Fruit fly (Drosophila melanogaster) whole organism, prepupa: ENCODE results near the gene Tlk.

Experiments used
- Blimp-1 ChIP-seq: fragments of 200-800 bp; sonication (Bioruptor generic); optimal IDR thresholded peaks from 3 replicates; lab custom pipeline; 2017; ENCODE audit warnings: missing biosample characterization, missing genetic modification characterization, mild to moderate bottlenecking, moderate library complexity, missing genetic modification reagents
- CG10631 ChIP-seq: fragments of 200-800 bp; sonication (Bioruptor generic); optimal IDR thresholded peaks from 2 replicates; lab custom pipeline; 2016; ENCODE audit warnings: missing biosample characterization, missing genetic modification characterization
- CG10669 ChIP-seq: fragments of 200-800 bp; sonication (Bioruptor generic); optimal IDR thresholded peaks from 3 replicates; lab custom pipeline; 2018; ENCODE audit warnings: missing biosample characterization, mild to moderate bottlenecking, missing genetic modification characterization, moderate library complexity
- CG11294 ChIP-seq: fragments of 200-800 bp; sonication (Bioruptor generic); IDR thresholded peaks from 2 replicates; pipeline ENCODE4 v1.3.6; 2022; ENCODE audit warnings: missing biosample characterization, missing genetic modification characterization
- CG11762 ChIP-seq: fragments of 200-800 bp; sonication (Bioruptor generic); optimal IDR thresholded peaks from 3 replicates; lab custom pipeline; 2016; ENCODE audit warnings: missing biosample characterization, missing genetic modification characterization; ENCODE audit not compliant: insufficient read depth
- CG15336 ChIP-seq: fragments of 200-800 bp; sonication (Bioruptor generic); IDR thresholded peaks from 2 replicates; pipeline ENCODE4 v1.3.6; 2022; ENCODE audit warnings: missing biosample characterization, missing genetic modification characterization
- CG1621 ChIP-seq: fragments of 200-800 bp; sonication (Bioruptor generic); optimal IDR thresholded peaks from 3 replicates; lab custom pipeline; 2018; ENCODE audit warnings: missing biosample characterization, mild to moderate bottlenecking, missing genetic modification characterization
- CG3032 ChIP-seq: fragments of 200-800 bp; optimal IDR thresholded peaks from 2 replicates; lab custom pipeline; 2019; ENCODE audit warnings: missing biosample characterization, mild to moderate bottlenecking, missing genetic modification characterization, moderate library complexity
- CG31627 ChIP-seq: fragments of 200-800 bp; sonication (Bioruptor generic); optimal IDR thresholded peaks from 3 replicates; lab custom pipeline; 2016; ENCODE audit warnings: missing biosample characterization, missing genetic modification characterization
- CG32006 ChIP-seq: fragments of 200-800 bp; sonication (Bioruptor generic); optimal IDR thresholded peaks from 3 replicates; lab custom pipeline; 2017; ENCODE audit warnings: missing biosample characterization, mild to moderate bottlenecking, missing genetic modification characterization
- CG34406 ChIP-seq: fragments of 200-800 bp; sonication (Bioruptor generic); optimal IDR thresholded peaks from 3 replicates; lab custom pipeline; 2016; ENCODE audit warnings: missing biosample characterization, missing genetic modification characterization
- CG3919 ChIP-seq: fragments of 200-800 bp; sonication (Bioruptor generic); optimal IDR thresholded peaks from 3 replicates; lab custom pipeline; 2016; ENCODE audit warnings: missing biosample characterization, missing genetic modification characterization
- CG4318 ChIP-seq: fragments of 200-800 bp; sonication (Bioruptor generic); optimal IDR thresholded peaks from 3 replicates; lab custom pipeline; 2017; ENCODE audit warnings: missing biosample characterization, mild to moderate bottlenecking, missing genetic modification characterization
- CG6163 ChIP-seq: fragments of 200-800 bp; sonication (Bioruptor generic); IDR thresholded peaks from 3 replicates; pipeline ENCODE4 v1.3.6; 2022; ENCODE audit warnings: missing biosample characterization, missing genetic modification characterization
- CG6276 ChIP-seq: fragments of 200-800 bp; sonication (Bioruptor generic); optimal IDR thresholded peaks from 2 replicates; lab custom pipeline; 2017; ENCODE audit warnings: missing biosample characterization, mild to moderate bottlenecking, missing genetic modification characterization
- CG6792 ChIP-seq: fragments of 200-800 bp; sonication (Bioruptor generic); optimal IDR thresholded peaks from 3 replicates; lab custom pipeline; 2016; ENCODE audit warnings: missing biosample characterization, missing genetic modification characterization
- CG6808 ChIP-seq: fragments of 200-800 bp; sonication (Bioruptor generic); optimal IDR thresholded peaks from 3 replicates; lab custom pipeline; 2017; ENCODE audit warnings: missing biosample characterization, missing genetic modification characterization, mild to moderate bottlenecking, moderate library complexity, missing genetic modification reagents
- CG6854 ChIP-seq: fragments of 200-800 bp; sonication (Bioruptor generic); optimal IDR thresholded peaks from 2 replicates; lab custom pipeline; 2017; ENCODE audit warnings: missing biosample characterization, mild to moderate bottlenecking, missing genetic modification characterization
- CG8119 ChIP-seq: fragments of 200-800 bp; sonication (Bioruptor generic); IDR thresholded peaks from 3 replicates; pipeline ENCODE4 v1.3.6; 2022; ENCODE audit warnings: missing biosample characterization, missing genetic modification characterization
- CG8319 ChIP-seq: fragments of 200-800 bp; sonication (Bioruptor generic); optimal IDR thresholded peaks from 3 replicates; lab custom pipeline; 2016; ENCODE audit warnings: missing biosample characterization, missing genetic modification characterization
- CG8632 ChIP-seq: fragments of 200-800 bp; sonication (Bioruptor generic); optimal IDR thresholded peaks from 3 replicates; lab custom pipeline; 2016; ENCODE audit warnings: missing biosample characterization, missing genetic modification characterization
- CG9139 ChIP-seq: fragments of 200-800 bp; sonication (Bioruptor generic); optimal IDR thresholded peaks from 3 replicates; lab custom pipeline; 2017; ENCODE audit warnings: missing biosample characterization, mild to moderate bottlenecking, missing genetic modification characterization
- Eip75B ChIP-seq: fragments of 200-800 bp; sonication (Bioruptor generic); optimal IDR thresholded peaks from 3 replicates; lab custom pipeline; 2016; ENCODE audit warnings: missing biosample characterization, missing genetic modification characterization
- Eip78C ChIP-seq: fragments of 200-800 bp; sonication (Bioruptor generic); peaks from one replicate; lab custom pipeline; 2016; ENCODE audit warnings: missing biosample characterization, missing genetic modification characterization
- Eip93F ChIP-seq: fragments of 200-800 bp; sonication (Bioruptor generic); optimal IDR thresholded peaks from 2 replicates; lab custom pipeline; 2016; ENCODE audit warnings: missing biosample characterization, mild to moderate bottlenecking, missing genetic modification characterization
- Ets21C ChIP-seq: fragments of 200-800 bp; sonication (Bioruptor generic); optimal IDR thresholded peaks from 3 replicates; lab custom pipeline; 2016; ENCODE audit warnings: missing biosample characterization, missing genetic modification characterization
- Ets96B ChIP-seq: fragments of 200-800 bp; optimal IDR thresholded peaks from 2 replicates; lab custom pipeline; 2019; ENCODE audit warnings: missing biosample characterization, mild to moderate bottlenecking, missing genetic modification characterization, moderate library complexity
- Gug ChIP-seq: fragments of 200-800 bp; sonication (Bioruptor generic); IDR thresholded peaks from 2 replicates; pipeline ENCODE4 v1.3.6; 2022; ENCODE audit warnings: missing biosample characterization, missing genetic modification characterization
- Hr39 ChIP-seq: fragments of 200-800 bp; sonication (Bioruptor generic); optimal IDR thresholded peaks from 2 replicates; lab custom pipeline; 2016; ENCODE audit warnings: missing biosample characterization, missing genetic modification characterization
- Lpt ChIP-seq: fragments of 200-800 bp; sonication (Bioruptor generic); optimal IDR thresholded peaks from 3 replicates; lab custom pipeline; 2016; ENCODE audit warnings: missing biosample characterization, missing genetic modification characterization
- Met ChIP-seq: fragments of 200-800 bp; sonication (Bioruptor generic); optimal IDR thresholded peaks from 3 replicates; lab custom pipeline; 2016; ENCODE audit warnings: missing biosample characterization, missing genetic modification characterization
- Smox ChIP-seq: fragments of 200-800 bp; sonication (Bioruptor generic); optimal IDR thresholded peaks from 3 replicates; lab custom pipeline; 2016; ENCODE audit warnings: missing biosample characterization, missing genetic modification characterization
- Sox102F ChIP-seq: fragments of 200-800 bp; sonication (Bioruptor generic); optimal IDR thresholded peaks from 2 replicates; lab custom pipeline; 2016; ENCODE audit warnings: missing biosample characterization, mild to moderate bottlenecking, missing genetic modification characterization
- Sox14 ChIP-seq: fragments of 200-800 bp; sonication (Bioruptor generic); optimal IDR thresholded peaks from 3 replicates; lab custom pipeline; 2016; ENCODE audit warnings: missing biosample characterization, missing genetic modification characterization
- Sox15 ChIP-seq: fragments of 200-800 bp; sonication (Bioruptor generic); optimal IDR thresholded peaks from 3 replicates; lab custom pipeline; 2016; ENCODE audit warnings: missing biosample characterization, missing genetic modification characterization
- achi ChIP-seq: fragments of 200-800 bp; sonication (Bioruptor generic); optimal IDR thresholded peaks from 3 replicates; lab custom pipeline; 2016; ENCODE audit warnings: missing biosample characterization, missing genetic modification characterization
- acj6 ChIP-seq: fragments of 200-800 bp; sonication (Bioruptor generic); optimal IDR thresholded peaks from 3 replicates; lab custom pipeline; 2016; ENCODE audit warnings: missing biosample characterization, missing genetic modification characterization
- dac ChIP-seq: fragments of 200-800 bp; sonication (Bioruptor generic); optimal IDR thresholded peaks from 2 replicates; lab custom pipeline; 2017; ENCODE audit warnings: missing biosample characterization, mild to moderate bottlenecking, missing genetic modification characterization
- dsx ChIP-seq: fragments of 200-800 bp; optimal IDR thresholded peaks from 3 replicates; lab custom pipeline; 2019; ENCODE audit warnings: missing biosample characterization, mild to moderate bottlenecking, missing genetic modification characterization, moderate library complexity; ENCODE audit not compliant: poor library complexity, severe bottlenecking
- esn ChIP-seq: fragments of 200-800 bp; sonication (Bioruptor generic); optimal IDR thresholded peaks from 2 replicates; lab custom pipeline; 2016; ENCODE audit warnings: missing biosample characterization, mild to moderate bottlenecking, missing genetic modification characterization, moderate library complexity
- lz ChIP-seq: fragments of 200-800 bp; sonication (Bioruptor generic); optimal IDR thresholded peaks from 3 replicates; lab custom pipeline; 2016; ENCODE audit warnings: missing biosample characterization, missing genetic modification characterization
- net ChIP-seq: fragments of 200-800 bp; sonication (Bioruptor generic); optimal IDR thresholded peaks from 3 replicates; lab custom pipeline; 2016; ENCODE audit warnings: missing biosample characterization, missing genetic modification characterization
- pdm3 ChIP-seq: fragments of 200-800 bp; sonication (Bioruptor generic); optimal IDR thresholded peaks from 3 replicates; lab custom pipeline; 2016; ENCODE audit warnings: missing biosample characterization, missing genetic modification characterization
- spab ChIP-seq: fragments of 200-800 bp; sonication (Bioruptor generic); optimal IDR thresholded peaks from 2 replicates; lab custom pipeline; 2017; ENCODE audit warnings: missing biosample characterization, mild to moderate bottlenecking, missing genetic modification characterization, missing genetic modification reagents
- ss ChIP-seq, 2 experiments: fragments of 200-800 bp; sonication (Bioruptor generic); optimal IDR thresholded peaks; 2 replicates in 1 of 2; 3 replicates in 1 of 2; lab custom pipeline; 2017 to 2018; ENCODE audit warnings: mild to moderate bottlenecking in 2 of 2, missing biosample characterization in 2 of 2, missing genetic modification characterization in 2 of 2, moderate library complexity in 1 of 2
- topi ChIP-seq: fragments of 200-800 bp; sonication (Bioruptor generic); optimal IDR thresholded peaks from 3 replicates; lab custom pipeline; 2016; ENCODE audit warnings: missing biosample characterization, missing genetic modification characterization
- vri ChIP-seq: fragments of 200-800 bp; sonication (Bioruptor generic); optimal IDR thresholded peaks from 3 replicates; lab custom pipeline; 2016; ENCODE audit warnings: missing biosample characterization, mild to moderate bottlenecking, missing genetic modification characterization

Gene Tlk

dm6 chrX:3778952-3779502 is 59.2 kb downstream of the Tlk start (continued):
- TF ChIP-seq pdm3 (GFP tag; lab: Kevin White, UChicago) (peak; percentile 46), CG11762 (no peak), CG6163 (GFP tag; lab: Robert Waterston, UW) (peak; percentile 58), Gug (GFP tag; lab: Robert Waterston, UW) (peak; percentile 50), CG3919 (peak; percentile 55), Sox14 (GFP tag; lab: Kevin White, UChicago) (peak; percentile 11)

DNA sequence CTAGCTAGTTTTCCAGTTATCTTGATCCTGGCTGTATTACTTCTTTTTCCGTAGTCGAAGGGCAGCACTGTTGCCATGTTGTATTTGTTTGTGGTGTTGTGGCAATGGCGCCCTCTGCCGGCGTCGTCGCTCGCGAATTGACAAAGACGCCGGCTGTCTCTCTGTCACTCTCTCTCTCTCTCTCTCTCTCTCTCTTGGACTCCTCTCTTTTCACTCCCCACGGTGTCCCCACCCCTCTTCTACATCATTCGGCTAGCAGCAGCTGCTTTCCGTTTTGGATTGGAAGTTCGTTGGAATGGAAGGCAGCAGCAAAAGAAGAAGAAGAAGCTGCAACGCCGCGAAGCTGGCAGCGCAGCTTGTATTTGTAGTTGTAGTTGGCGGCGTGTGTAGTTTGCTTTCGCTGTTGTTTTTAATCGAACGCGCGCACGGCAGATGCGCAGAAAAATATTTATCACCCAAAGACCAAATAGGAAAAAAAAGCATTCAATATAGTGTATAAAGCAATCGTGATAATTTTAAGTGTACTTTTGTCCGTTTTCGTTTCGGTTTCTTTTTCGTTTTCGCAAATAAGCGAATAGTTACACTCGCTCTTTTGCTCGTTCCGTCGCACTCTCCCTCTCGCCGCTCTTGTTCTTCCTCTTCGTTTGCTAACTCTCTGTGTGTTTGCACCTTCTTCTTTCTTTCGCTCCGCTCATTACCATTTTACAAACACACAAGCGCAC is 60.0 kb downstream of the Tlk start:
- TF ChIP-seq Ets21C (GFP tag; lab: Kevin White, UChicago) (no peak), CG8119 (GFP tag; lab: Robert Waterston, UW) (no peak; the same call in 1 of the 3 replicates), CG10631 (GFP tag; lab: Kevin White, UChicago) (no peak), CG3032 (tag; lab: Kevin White, UChicago) (peak; percentile 23), esn (GFP tag; lab: Kevin White, UChicago) (peak; percentile 12), Met (peak; percentile 20), CG6276 (GFP tag; lab: Kevin White, UChicago) (peak; percentile 62), dsx (peak; percentile 18), dac (GFP tag; lab: Kevin White, UChicago) (peak; percentile 43), Eip93F (GFP tag; lab: Kevin White, UChicago) (no peak), CG10669 (GFP tag; lab: Kevin White, UChicago) (no peak), vri (GFP tag; lab: Kevin White, UChicago) (peak; percentile 21), ss (GFP tag; optimal IDR thresholded peaks at IDR 0.05; lab: Kevin White, UChicago) (peak; percentile 17 to 49), CG9139 (GFP tag; lab: Kevin White, UChicago) (no peak), Eip75B (peak; percentile 16), Eip78C (peak; percentile 75), CG6163 (GFP tag; lab: Robert Waterston, UW) (peak; percentile 58), acj6 (GFP tag; lab: Kevin White, UChicago) (no peak), spab (GFP tag; lab: Kevin White, UChicago) (no peak), Hr39 (GFP tag; lab: Kevin White, UChicago) (no peak), Lpt (peak; percentile 69), CG11294 (GFP tag; lab: Robert Waterston, UW) (no peak), CG32006 (peak; percentile 54), CG15336 (GFP tag; lab: Robert Waterston, UW) (peak; percentile 74), Smox (GFP tag; lab: Kevin White, UChicago) (no peak), Sox102F (GFP tag; lab: Kevin White, UChicago) (no peak), CG1621 (tag; lab: Kevin White, UChicago) (no peak), Sox14 (GFP tag; lab: Kevin White, UChicago) (peak; percentile 34), Gug (GFP tag; lab: Robert Waterston, UW) (peak; percentile 24; the same call in 1 of the 2 replicates), topi (GFP tag; lab: Kevin White, UChicago) (no peak), CG4318 (no peak), pdm3 (GFP tag; lab: Kevin White, UChicago) (peak; percentile 27), Ets96B (tag; lab: Kevin White, UChicago) (peak; percentile 43), CG8632 (GFP tag; lab: Kevin White, UChicago) (no peak), net (GFP tag; lab: Kevin White, UChicago) (peak; percentile 55), CG6808 (no peak), CG11762 (peak; percentile 7), CG34406 (GFP tag; lab: Kevin White, UChicago) (peak; percentile 3), CG6854 (GFP tag; lab: Kevin White, UChicago) (no peak), CG8319 (GFP tag; lab: Kevin White, UChicago) (no peak), lz (peak; percentile 1), CG6792 (GFP tag; lab: Kevin White, UChicago) (no peak), Sox15 (GFP tag; lab: Kevin White, UChicago) (no peak), achi (GFP tag; lab: Kevin White, UChicago) (peak; percentile 16), CG31627 (GFP tag; lab: Kevin White, UChicago) (no peak), Blimp-1 (GFP tag; lab: Kevin White, UChicago) (no peak)
